Worm (Caenorhabditis elegans): Measurements from ENCODE around the gene spp-1.

The spp-1 gene

ce11 chrIII:10362920-10363319, 7.5 kb upstream of the spp-1 start:
- no peak for TF ChIP-seq unc-62 (GFP tag; optimal IDR thresholded peaks at IDR 0.05)

- TF ChIP-seq unc-62 (GFP tag; optimal IDR thresholded peaks at IDR 0.05) = no peak
Measured at ce11 chrIII:10361456-10361855, 6.0 kb upstream of the spp-1 start.

- TF ChIP-seq unc-62 (GFP tag; optimal IDR thresholded peaks at IDR 0.05) = no peak
Measured at ce11 chrIII:10359916-10360315, 4.4 kb upstream of the spp-1 start.

ce11 chrIII:10358751-10359150, 3.3 kb upstream of the spp-1 start:
- TF ChIP-seq unc-62 (GFP tag; optimal IDR thresholded peaks at IDR 0.05) = no peak

ce11 chrIII:10357598-10358186, 2.2 kb upstream of the spp-1 start, which contains the start of gene umps-1:
Gene umps-1 (minus strand): TSS chrIII:10357648.
- TF ChIP-seq unc-62 (GFP tag; optimal IDR thresholded peaks at IDR 0.05) = no peak

- TF ChIP-seq unc-62 (GFP tag; optimal IDR thresholded peaks at IDR 0.05) = no peak
Measured at ce11 chrIII:10354591-10354990, 877 bp downstream of the spp-1 start.

- TF ChIP-seq unc-62 (GFP tag; optimal IDR thresholded peaks at IDR 0.05) = no peak
Measured at ce11 chrIII:10353423-10353822, 2.0 kb downstream of the spp-1 start.

DNA sequence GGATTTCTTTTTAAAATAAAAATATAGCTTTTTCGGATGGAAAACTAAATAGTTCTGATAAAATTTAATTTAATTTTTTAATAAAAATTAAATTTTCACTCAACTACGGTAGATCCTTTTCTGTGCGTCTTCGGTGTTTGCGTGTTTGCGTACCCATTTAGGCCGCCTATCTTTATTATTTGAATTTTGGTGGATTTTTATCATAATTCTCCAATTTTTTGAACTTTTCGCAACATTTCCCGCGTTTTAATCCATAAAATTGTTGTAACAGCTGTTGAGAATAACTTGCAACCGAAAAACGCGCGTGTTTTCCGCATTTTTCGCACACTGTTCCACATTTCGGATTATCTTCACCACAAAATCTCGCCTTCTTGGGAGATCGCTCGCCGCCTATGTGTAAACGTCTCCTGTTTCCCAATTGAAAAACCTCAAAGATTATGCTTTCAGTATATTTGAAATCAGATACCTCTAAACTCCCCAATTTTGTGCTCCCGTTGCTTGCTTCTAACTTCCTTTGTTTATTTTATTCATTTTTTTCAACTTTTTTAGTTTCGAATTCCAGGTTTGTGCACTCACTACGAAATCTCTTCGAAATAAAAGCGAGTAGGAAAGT, 3.8 kb downstream of the spp-1 start, which contains the start of gene T07C4.3:
T07C4.3 (plus strand) TSS at position 563 of the 613 bp plus-strand sequence.
- no peak for TF ChIP-seq unc-62 (GFP tag; optimal IDR thresholded peaks at IDR 0.05)

DNA sequence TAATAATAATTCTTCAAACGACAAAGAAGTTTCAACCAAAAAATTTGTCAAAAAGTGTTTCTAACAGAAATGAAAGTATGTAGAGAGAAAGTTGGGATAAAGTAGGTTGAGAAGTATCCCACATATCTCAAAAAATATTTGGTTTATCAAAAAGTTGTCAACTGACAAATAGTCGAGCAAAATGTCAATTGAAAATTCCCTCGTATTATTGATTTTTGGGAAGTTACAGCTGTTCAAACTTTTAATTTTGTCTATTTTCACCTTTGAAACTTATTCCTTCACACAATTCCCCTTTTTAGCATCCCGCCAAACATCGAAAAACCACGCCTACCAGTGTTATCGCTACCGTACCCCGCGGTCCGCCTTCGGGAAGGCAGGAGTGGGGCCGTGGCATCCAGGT, 8.4 kb downstream of the spp-1 start, which contains the start of gene tbx-8:
tbx-8 (plus strand) TSS at position 301 of the 400 bp plus-strand sequence.
- no peak for TF ChIP-seq unc-62 (GFP tag; optimal IDR thresholded peaks at IDR 0.05)

- TF ChIP-seq unc-62 (GFP tag; optimal IDR thresholded peaks at IDR 0.05) = no peak
Measured at ce11 chrIII:10344762-10345161, 10.7 kb downstream of the spp-1 start.

ce11 chrIII:10341758-10342157, 13.7 kb downstream of the spp-1 start, which contains the start of gene tbx-9:
Gene tbx-9 (minus strand): TSS chrIII:10341858.
- no peak for TF ChIP-seq unc-62 (GFP tag; optimal IDR thresholded peaks at IDR 0.05)

DNA sequence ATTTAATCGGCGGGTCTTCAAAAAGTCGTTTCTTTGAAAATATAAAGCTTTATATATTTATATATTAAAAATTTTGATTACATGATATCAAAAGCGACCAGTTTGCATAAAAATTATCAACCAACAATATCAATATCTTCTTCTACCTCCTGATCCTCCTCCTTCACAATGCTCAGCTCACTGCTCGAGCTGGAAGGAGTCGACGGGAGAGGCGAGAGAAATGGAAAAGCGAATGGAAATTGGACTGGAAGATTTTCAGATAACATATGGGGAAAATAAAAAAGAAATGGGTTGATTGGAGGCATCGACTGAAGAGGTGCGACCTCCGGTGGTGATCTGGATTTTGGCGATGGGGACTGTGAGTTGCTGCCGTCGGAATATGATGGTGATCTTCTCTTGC, 15.5 kb downstream of the spp-1 start:
- TF ChIP-seq unc-62 (GFP tag; optimal IDR thresholded peaks at IDR 0.05) = no peak

- TF ChIP-seq unc-62 (GFP tag; optimal IDR thresholded peaks at IDR 0.05) = no peak
Measured at ce11 chrIII:10338992-10339852, 16.2 kb downstream of the spp-1 start.

ce11 chrIII:10337508-10338166, 17.8 kb downstream of the spp-1 start, which contains the start of gene ttr-15:
Gene ttr-15 (plus strand): TSS chrIII:10337847.
- no peak for TF ChIP-seq unc-62 (GFP tag; optimal IDR thresholded peaks at IDR 0.05)

ce11 chrIII:10336109-10336508, 19.4 kb downstream of the spp-1 start:
- TF ChIP-seq unc-62 (GFP tag; optimal IDR thresholded peaks at IDR 0.05) = no peak

DNA sequence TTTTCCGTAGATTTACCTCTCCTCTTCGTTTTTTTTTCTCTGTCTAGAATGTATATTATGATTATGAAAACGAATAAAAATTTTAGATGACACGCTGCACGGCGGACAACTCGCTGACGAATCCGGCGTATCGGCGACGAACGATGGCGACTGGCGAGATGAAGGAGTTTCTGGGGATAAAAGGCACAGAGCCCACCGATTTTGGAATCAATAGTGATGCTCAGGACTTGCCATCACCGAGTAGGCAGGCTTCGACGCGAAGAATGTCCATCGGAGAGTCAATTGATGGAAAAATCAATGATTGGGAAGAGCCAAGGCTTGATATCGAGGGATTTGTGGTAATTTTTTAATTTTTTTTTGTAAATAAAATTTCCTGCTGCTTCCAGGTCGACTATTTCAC, 20.4 kb downstream of the spp-1 start, which contains the start of gene ced-9:
ced-9 (plus strand) TSS at position 87 of the 400 bp plus-strand sequence.
- no peak for TF ChIP-seq unc-62 (GFP tag; optimal IDR thresholded peaks at IDR 0.05)
